Fruit fly (Drosophila melanogaster): ENCODE results near the gene ovo.

ovo gene

DNA sequence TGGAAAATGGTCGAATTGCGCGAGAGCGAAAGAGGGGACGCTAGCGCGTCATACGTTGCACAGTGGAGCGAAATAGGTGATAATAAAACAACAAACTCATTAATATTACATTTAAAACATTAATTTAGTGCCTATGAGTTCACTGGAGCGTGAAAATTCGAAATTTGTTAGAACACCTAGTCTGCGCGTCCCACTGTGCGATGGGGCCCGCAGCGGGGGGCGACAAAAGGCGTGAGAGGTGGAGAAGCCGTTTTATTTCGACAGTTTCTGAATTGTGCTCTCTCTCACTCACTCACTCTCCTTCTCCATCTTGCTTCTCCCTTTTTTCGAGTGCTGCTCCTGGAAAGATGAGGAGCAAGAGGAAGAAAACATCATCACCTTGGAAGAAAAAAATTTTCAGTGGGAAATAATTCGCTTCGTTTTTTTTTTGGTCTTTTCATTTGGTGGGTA lies 35.6 kb downstream of the ovo start (continued):
- TF ChIP-seq trh (GFP tag; optimal IDR thresholded peaks at IDR 0.05) (peak; percentile 89), Meics (GFP tag; optimal IDR thresholded peaks at IDR 0.05) (peak; percentile 96), Bgb (GFP tag; IDR thresholded peaks at IDR 0.05; ENCODE audit: partially characterized antibody) (peak; percentile 46; the same call in 1 of the 2 replicates), gsb (GFP tag; IDR thresholded peaks at IDR 0.05) (peak; percentile 93), CG15696 (tag; optimal IDR thresholded peaks at IDR 0.05) (peak; percentile 61), CG9876 (GFP tag; optimal IDR thresholded peaks at IDR 0.05) (peak; percentile 78), disco-r (GFP tag; optimal IDR thresholded peaks at IDR 0.05) (peak; percentile 91), CG7271 (tag; optimal IDR thresholded peaks at IDR 0.05) (peak; percentile 64), CG11723 (GFP tag; optimal IDR thresholded peaks at IDR 0.05) (peak; percentile 88), cwo (GFP tag; optimal IDR thresholded peaks at IDR 0.05) (peak; percentile 93), lab (GFP tag; optimal IDR thresholded peaks at IDR 0.05) (peak; percentile 98), CG12391 (tag; optimal IDR thresholded peaks at IDR 0.05) (peak; percentile 91), CG1832 (GFP tag; optimal IDR thresholded peaks at IDR 0.05) (peak; percentile 89), nerfin-2 (GFP tag; IDR thresholded peaks at IDR 0.05; ENCODE audit: partially characterized antibody) (peak; percentile 74), sr (GFP tag; IDR thresholded peaks at IDR 0.05) (peak; percentile 94), CG6272 (GFP tag; IDR thresholded peaks at IDR 0.05) (peak; percentile 96), CG10431 (GFP tag; optimal IDR thresholded peaks at IDR 0.05) (peak; percentile 75), sqz (GFP tag; optimal IDR thresholded peaks at IDR 0.05) (peak; percentile 61), MBD-R2 (GFP tag; IDR thresholded peaks at IDR 0.05) (peak; percentile 92)

DNA sequence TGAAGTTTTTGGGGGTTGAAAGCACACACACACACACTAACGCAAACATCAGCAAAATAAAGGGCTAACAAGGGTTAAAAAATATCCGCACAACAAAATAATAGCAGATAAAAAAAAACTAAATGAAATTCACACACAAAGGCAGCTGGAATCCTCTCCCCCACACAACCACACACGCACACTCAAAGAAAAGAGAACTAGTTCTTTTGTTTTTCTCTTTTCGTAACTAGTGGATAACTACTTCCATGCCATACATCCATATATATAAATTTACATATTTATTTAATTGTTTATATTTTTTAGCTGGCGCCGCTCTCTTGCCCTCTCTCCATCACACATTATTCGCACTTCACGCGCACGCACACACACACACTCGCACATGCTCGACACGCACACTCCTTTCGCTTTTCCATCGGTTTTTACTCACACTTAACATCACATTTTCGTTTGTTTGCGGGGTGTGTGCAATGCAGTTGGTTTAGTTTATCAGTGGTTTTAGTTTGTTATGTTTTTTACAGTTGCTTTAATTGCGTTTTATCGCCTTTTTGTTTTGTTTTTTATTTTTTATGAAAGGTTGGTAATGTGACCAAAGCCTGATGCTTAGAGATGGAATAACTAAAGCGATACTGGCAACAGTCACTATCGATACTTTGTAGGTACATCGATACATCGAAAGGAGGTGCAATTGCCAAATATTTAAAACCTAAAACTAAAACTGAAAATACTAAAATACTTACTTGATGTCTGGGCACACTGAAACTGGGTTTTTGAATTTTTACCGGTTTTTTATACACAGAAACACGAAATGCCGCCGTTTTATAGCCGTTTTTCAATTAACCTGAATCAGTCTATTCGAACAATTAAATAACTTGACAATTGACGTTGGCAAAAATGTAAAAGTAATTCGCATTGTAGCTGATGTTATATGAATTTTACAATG lies 36.3 kb downstream of the ovo start, which contains the start of gene CG32767:
TSS of gene CG32767 (minus strand) at position 623 of the 940 bp plus-strand sequence.
- TF ChIP-seq CG10209 (GFP tag; optimal IDR thresholded peaks at IDR 0.05) (no peak), gem (tag; optimal IDR thresholded peaks at IDR 0.05) (peak; percentile 58), fu2 (GFP tag; optimal IDR thresholded peaks at IDR 0.05) (peak; percentile 16), CG11085 (GFP tag; IDR thresholded peaks at IDR 0.05) (no peak), Xrp1 (GFP tag; IDR thresholded peaks at IDR 0.05) (peak; percentile 37; the same call in 1 of the 2 replicates), CG32532 (GFP tag; IDR thresholded peaks at IDR 0.05) (no peak; the same call in 1 of the 2 replicates), sob (GFP tag; IDR thresholded peaks at IDR 0.05) (peak; percentile 31; the same call in 1 of the 2 replicates), br (optimal IDR thresholded peaks at IDR 0.05) (no peak), al (GFP tag; IDR thresholded peaks at IDR 0.05) (no peak), lmd (GFP tag; IDR thresholded peaks at IDR 0.05) (0 out of 2 replicates have a peak, but pooled peaks have one; percentile 18), CG12236 (GFP tag; optimal IDR thresholded peaks at IDR 0.05) (no peak), Asciz (GFP tag; optimal IDR thresholded peaks at IDR 0.05) (peak; percentile 24), CG11560 (tag; IDR thresholded peaks at IDR 0.05) (no peak), Scr (GFP tag; IDR thresholded peaks at IDR 0.05; ENCODE audit: partially characterized antibody) (peak; percentile 90), zen (tag; optimal IDR thresholded peaks at IDR 0.05) (no peak), CG7372 (GFP tag; IDR thresholded peaks at IDR 0.05) (no peak), NFAT (GFP tag; IDR thresholded peaks at IDR 0.05) (peak; percentile 53; the same call in 1 of the 2 replicates), trh (GFP tag; optimal IDR thresholded peaks at IDR 0.05) (no peak), CG6813 (GFP tag; optimal IDR thresholded peaks at IDR 0.05) (peak; percentile 21), NC2β (GFP tag; optimal IDR thresholded peaks at IDR 0.05) (peak; percentile 22), CG15514 (GFP tag; optimal IDR thresholded peaks at IDR 0.05) (peak; percentile 97), CG15696 (tag; optimal IDR thresholded peaks at IDR 0.05) (no peak), CG8290 (GFP tag; optimal IDR thresholded peaks at IDR 0.05) (no peak), CG8290 (tag; optimal IDR thresholded peaks at IDR 0.05) (peak in 1 of 2 experiments; percentile 36), Nf-YC (tag; optimal IDR thresholded peaks at IDR 0.05) (no peak), CG17385 (GFP tag; optimal IDR thresholded peaks at IDR 0.05) (no peak), sima (GFP tag; optimal IDR thresholded peaks at IDR 0.05) (peak; percentile 33), CG15269 (tag; optimal IDR thresholded peaks at IDR 0.05) (peak; percentile 39), dati (GFP tag; IDR thresholded peaks at IDR 0.05) (no peak), CG7963 (GFP tag; IDR thresholded peaks at IDR 0.05; ENCODE audit: partially characterized antibody) (peak; percentile 87), unpg (GFP tag; optimal IDR thresholded peaks at IDR 0.05) (peak; percentile 40)

Measured in whole organism, embryonic.